Fruit fly (Drosophila melanogaster) whole organism, adult: Measurements from ENCODE around the gene CG5196.

Experiments used
- CG11617 ChIP-seq: fragments of 200-800 bp; sonication (Bioruptor generic); optimal IDR thresholded peaks from 2 replicates; lab custom pipeline; 2017; ENCODE audit warnings: mild to moderate bottlenecking, missing biosample characterization, missing genetic modification reagents, missing genetic modification characterization
- CG12768 ChIP-seq: fragments of 200-800 bp; sonication (Bioruptor generic); optimal IDR thresholded peaks from 2 replicates; lab custom pipeline; 2017; ENCODE audit warnings: missing biosample characterization, missing genetic modification characterization, mild to moderate bottlenecking, moderate library complexity, missing genetic modification reagents
- CG14711 ChIP-seq: fragments of 200-800 bp; sonication (Bioruptor generic); optimal IDR thresholded peaks from 2 replicates; lab custom pipeline; 2018; ENCODE audit warnings: missing biosample characterization, mild to moderate bottlenecking, missing genetic modification characterization, moderate library complexity
- CG1620 ChIP-seq: fragments of 200-800 bp; sonication (Bioruptor generic); optimal IDR thresholded peaks from 2 replicates; lab custom pipeline; 2016; ENCODE audit warnings: missing biosample characterization, missing genetic modification characterization
- CG33017 ChIP-seq: fragments of 200-800 bp; sonication (Bioruptor generic); optimal IDR thresholded peaks from 2 replicates; lab custom pipeline; 2018; ENCODE audit warnings: missing biosample characterization, mild to moderate bottlenecking, missing genetic modification characterization, moderate library complexity
- CG5204 ChIP-seq: fragments of 200-800 bp; sonication (Bioruptor generic); optimal IDR thresholded peaks from 2 replicates; lab custom pipeline; 2016; ENCODE audit warnings: missing biosample characterization, missing genetic modification characterization
- CG7045 ChIP-seq: fragments of 200-800 bp; sonication (Bioruptor generic); optimal IDR thresholded peaks from 2 replicates; lab custom pipeline; 2017; ENCODE audit warnings: missing biosample characterization, mild to moderate bottlenecking, missing genetic modification characterization
- CG7101 ChIP-seq: fragments of 200-800 bp; sonication (Bioruptor generic); optimal IDR thresholded peaks from 2 replicates; lab custom pipeline; 2018; ENCODE audit warnings: missing biosample characterization, mild to moderate bottlenecking, missing genetic modification characterization, moderate library complexity
- Clk ChIP-seq: fragments of 200-800 bp; sonication (Bioruptor generic); optimal IDR thresholded peaks from 2 replicates; lab custom pipeline; 2017; ENCODE audit warnings: missing biosample characterization, missing genetic modification characterization
- Crg-1 ChIP-seq: fragments of 200-800 bp; sonication (Bioruptor generic); optimal IDR thresholded peaks from 2 replicates; lab custom pipeline; 2016; ENCODE audit warnings: missing biosample characterization, missing genetic modification characterization
- Hr96 ChIP-seq: fragments of 200-800 bp; sonication (Bioruptor generic); optimal IDR thresholded peaks from 2 replicates; lab custom pipeline; 2016; ENCODE audit warnings: missing biosample characterization, missing genetic modification characterization
- Mnt ChIP-seq: fragments of 200-800 bp; sonication (Bioruptor generic); optimal IDR thresholded peaks from 2 replicates; lab custom pipeline; 2016; ENCODE audit warnings: missing biosample characterization, mild to moderate bottlenecking, missing genetic modification characterization
- bab1 ChIP-seq: fragments of 200-800 bp; sonication (Bioruptor generic); optimal IDR thresholded peaks from 3 replicates; lab custom pipeline; 2019; ENCODE audit warnings: missing biosample characterization, mild to moderate bottlenecking, missing genetic modification characterization, moderate library complexity
- cic ChIP-seq: fragments of 200-800 bp; sonication (Bioruptor generic); optimal IDR thresholded peaks from 2 replicates; lab custom pipeline; 2017; ENCODE audit warnings: missing biosample characterization, mild to moderate bottlenecking, missing genetic modification characterization, moderate library complexity
- cnc ChIP-seq, 2 experiments: fragments of >200 bp; optimal IDR thresholded peaks; 2 replicates each; lab custom pipeline; 2017
- kay ChIP-seq: fragments of 200-800 bp; sonication (Bioruptor generic); peaks from one replicate; lab custom pipeline; 2016; ENCODE audit warnings: missing biosample characterization, missing genetic modification characterization, borderline replicate concordance
- ovo ChIP-seq: fragments of 200-800 bp; sonication (Bioruptor generic); optimal IDR thresholded peaks from 2 replicates; lab custom pipeline; 2016; ENCODE audit warnings: missing biosample characterization, missing genetic modification characterization
- pad ChIP-seq: fragments of 200-800 bp; sonication (Bioruptor generic); optimal IDR thresholded peaks from 3 replicates; lab custom pipeline; 2017; ENCODE audit warnings: missing biosample characterization, missing genetic modification characterization, mild to moderate bottlenecking, moderate library complexity, missing genetic modification reagents
- tj ChIP-seq: fragments of 200-800 bp; sonication (Bioruptor generic); optimal IDR thresholded peaks from 3 replicates; lab custom pipeline; 2017; ENCODE audit warnings: missing biosample characterization, mild to moderate bottlenecking, missing genetic modification characterization, moderate library complexity
- toe ChIP-seq: fragments of 200-800 bp; sonication (Bioruptor generic); optimal IDR thresholded peaks from 2 replicates; lab custom pipeline; 2016; ENCODE audit warnings: missing biosample characterization, missing genetic modification characterization

The CG5196 gene

dm6 chr3R:12425510-12426309 lies 17.6 kb downstream of the CG5196 start, which contains the start of gene Pp1-87B:
Gene Pp1-87B (minus strand): TSS chr3R:12425917.
- no peak for TF ChIP-seq Hr96 (GFP tag; lab: Kevin White, UChicago)
- peak; percentile 58 for TF ChIP-seq pad (GFP tag; lab: Kevin White, UChicago)
- no peak for TF ChIP-seq CG33017
- no peak for TF ChIP-seq kay
- peak; percentile 25 for TF ChIP-seq Mnt (GFP tag; lab: Kevin White, UChicago)
- TF ChIP-seq CG7101 (tag; lab: Kevin White, UChicago) = peak; percentile 24
- no peak for TF ChIP-seq cic (GFP tag; lab: Kevin White, UChicago)
- TF ChIP-seq CG5204 (GFP tag; lab: Kevin White, UChicago) = no peak
- peak; percentile 4 for TF ChIP-seq Crg-1 (GFP tag; lab: Kevin White, UChicago)
- peak; percentile 33 for TF ChIP-seq CG11617 (GFP tag; lab: Kevin White, UChicago)
- TF ChIP-seq bab1 (GFP tag; lab: Kevin White, UChicago) = peak; percentile 4
- peak; percentile 51 for TF ChIP-seq CG7045 (GFP tag; lab: Kevin White, UChicago)
- no peak for TF ChIP-seq CG12768
- TF ChIP-seq cnc (optimal IDR thresholded peaks at IDR 0.05; lab: Kevin White, UChicago) = no peak
- TF ChIP-seq toe (GFP tag; lab: Kevin White, UChicago) = no peak
- peak; percentile 40 for TF ChIP-seq CG1620 (GFP tag; lab: Kevin White, UChicago)
- peak; percentile 22 for TF ChIP-seq Clk (GFP tag; lab: Kevin White, UChicago)
- TF ChIP-seq tj (GFP tag; lab: Kevin White, UChicago) = peak; percentile 27
- TF ChIP-seq CG14711 = no peak
- TF ChIP-seq ovo = no peak

- no peak for TF ChIP-seq CG5204 (GFP tag; lab: Kevin White, UChicago)
- no peak for TF ChIP-seq Hr96 (GFP tag; lab: Kevin White, UChicago)
- TF ChIP-seq CG7101 (tag; lab: Kevin White, UChicago) = no peak
- TF ChIP-seq ovo = no peak
- TF ChIP-seq pad (GFP tag; lab: Kevin White, UChicago) = no peak
- no peak for TF ChIP-seq kay
- no peak for TF ChIP-seq CG33017
- TF ChIP-seq CG11617 (GFP tag; lab: Kevin White, UChicago) = no peak
- TF ChIP-seq Clk (GFP tag; lab: Kevin White, UChicago) = no peak
- no peak for TF ChIP-seq CG1620 (GFP tag; lab: Kevin White, UChicago)
- no peak for TF ChIP-seq tj (GFP tag; lab: Kevin White, UChicago)
Observed at dm6 chr3R:12426310-12426653, 18.2 kb downstream of the CG5196 start, which contains the start of gene NANS. Gene NANS (plus strand): TSS chr3R:12426578.

- peak in 1 of 2 experiments; percentile 58 for TF ChIP-seq cnc (optimal IDR thresholded peaks at IDR 0.05; lab: Kevin White, UChicago)
- peak; percentile 31 for TF ChIP-seq bab1 (GFP tag; lab: Kevin White, UChicago)
- TF ChIP-seq cic (GFP tag; lab: Kevin White, UChicago) = no peak
- no peak for TF ChIP-seq kay
- TF ChIP-seq Crg-1 (GFP tag; lab: Kevin White, UChicago) = no peak
Observed at dm6 chr3R:12429120-12429610, 21.0 kb downstream of the CG5196 start, which contains the start of the genes CG5641 and CG5245. Gene CG5641 (minus strand): TSS chr3R:12429282. Gene CG5245 (plus strand): TSS chr3R:12429560.

dm6 chr3R:12431030-12431489 lies 22.9 kb downstream of the CG5196 start, which contains the start of gene Prosalpha2:
Gene Prosalpha2 (plus strand): TSS chr3R:12431321.
- TF ChIP-seq Mnt (GFP tag; lab: Kevin White, UChicago) (peak; percentile 18), bab1 (GFP tag; lab: Kevin White, UChicago) (no peak), cnc (optimal IDR thresholded peaks at IDR 0.05; lab: Kevin White, UChicago) (peak; percentile 84 to 99)

- peak; percentile 91 for TF ChIP-seq CG14711
- TF ChIP-seq ovo = peak; percentile 16
- peak; percentile 39 for TF ChIP-seq pad (GFP tag; lab: Kevin White, UChicago)
- TF ChIP-seq Crg-1 (GFP tag; lab: Kevin White, UChicago) = peak; percentile 10
- peak; percentile 56 for TF ChIP-seq CG7101 (tag; lab: Kevin White, UChicago)
- peak; percentile 67 for TF ChIP-seq bab1 (GFP tag; lab: Kevin White, UChicago)
- peak; percentile 12 for TF ChIP-seq tj (GFP tag; lab: Kevin White, UChicago)
- no peak for TF ChIP-seq kay
- TF ChIP-seq CG11617 (GFP tag; lab: Kevin White, UChicago) = peak; percentile 72
- TF ChIP-seq cic (GFP tag; lab: Kevin White, UChicago) = peak; percentile 7
- peak in 1 of 2 experiments; percentile 10 for TF ChIP-seq cnc (optimal IDR thresholded peaks at IDR 0.05; lab: Kevin White, UChicago)
- peak; percentile 28 for TF ChIP-seq CG12768
- peak; percentile 38 for TF ChIP-seq CG7045 (GFP tag; lab: Kevin White, UChicago)
- TF ChIP-seq Hr96 (GFP tag; lab: Kevin White, UChicago) = no peak
- no peak for TF ChIP-seq toe (GFP tag; lab: Kevin White, UChicago)
- peak; percentile 32 for TF ChIP-seq Clk (GFP tag; lab: Kevin White, UChicago)
- TF ChIP-seq Mnt (GFP tag; lab: Kevin White, UChicago) = peak; percentile 51
- TF ChIP-seq CG1620 (GFP tag; lab: Kevin White, UChicago) = no peak
- TF ChIP-seq CG5204 (GFP tag; lab: Kevin White, UChicago) = no peak
- TF ChIP-seq CG33017 = peak; percentile 31
Observed at dm6 chr3R:12433764-12434163, 25.6 kb downstream of the CG5196 start, which contains the start of the genes Aos1 and Srlp. Gene Aos1 (minus strand): TSS chr3R:12433822. Gene Srlp (plus strand): TSS chr3R:12434098.
